Worm (Caenorhabditis elegans) whole organism, L1 larva: Measurements from ENCODE around the gene D1086.5.
A peak's percentile ranks its signal among the peaks of the same experiment; 100 is the strongest.

Experiments
- C34B4.2 ChIP-seq: sonication (generic microtip); optimal IDR thresholded peaks from 2 replicates; lab custom pipeline; 2017; ENCODE audit warnings: mild to moderate bottlenecking, missing genetic modification characterization, missing compliant biosample characterization
- F16B12.6 ChIP-seq: fragments of 150-350 bp; optimal IDR thresholded peaks from 2 replicates; lab custom pipeline; 2014; ENCODE audit warnings: missing biosample characterization, missing genetic modification characterization
- Y116A8C.19 ChIP-seq: sonication (generic microtip); optimal IDR thresholded peaks from 2 replicates; lab custom pipeline; 2016; ENCODE audit warnings: missing compliant biosample characterization, missing genetic modification characterization, borderline replicate concordance
- alr-1 ChIP-seq: fragments of 200-800 bp; sonication (Bioruptor generic); optimal IDR thresholded peaks from 2 replicates; lab custom pipeline; 2018; ENCODE audit warnings: borderline replicate concordance, mild to moderate bottlenecking, missing genetic modification characterization, missing compliant biosample characterization
- aly-2 ChIP-seq: fragments of 150-350 bp; optimal IDR thresholded peaks from 2 replicates; lab custom pipeline; 2014; ENCODE audit warnings: missing biosample characterization, missing genetic modification characterization
- ama-1 ChIP-seq: fragments of 150-350 bp; optimal IDR thresholded peaks from 2 replicates; lab custom pipeline; 2014
- ceh-63 ChIP-seq: fragments of 200-800 bp; sonication (Bioruptor generic); optimal IDR thresholded peaks from 2 replicates; lab custom pipeline; 2018; ENCODE audit warnings: mild to moderate bottlenecking, missing genetic modification characterization, missing compliant biosample characterization
- ceh-8 ChIP-seq: fragments of 200-800 bp; sonication (Bioruptor generic); optimal IDR thresholded peaks from 2 replicates; lab custom pipeline; 2018; ENCODE audit warnings: mild to moderate bottlenecking, missing genetic modification characterization, moderate library complexity, missing compliant biosample characterization
- ceh-82 ChIP-seq, 3 experiments: fragments of 150-350 bp in 1 of 3; sonication (generic microtip) in 2 of 3; optimal IDR thresholded peaks; 2 replicates each; lab custom pipeline; 2014 to 2017; ENCODE audit warnings: missing biosample characterization in 3 of 3, missing genetic modification characterization in 3 of 3
- ceh-88 ChIP-seq: fragments of 200-800 bp; sonication (Bioruptor generic); IDR thresholded peaks from 2 replicates; pipeline ENCODE4 v1.3.6; 2022; ENCODE audit warnings: missing genetic modification characterization, missing compliant biosample characterization
- ceh-90 ChIP-seq: sonication (generic microtip); optimal IDR thresholded peaks from 2 replicates; lab custom pipeline; 2016; ENCODE audit warnings: missing genetic modification characterization, missing compliant biosample characterization
- dpl-1 ChIP-seq, 3 experiments: fragments of 150-350 bp in 2 of 3; sonication (generic microtip) in 1 of 3; optimal IDR thresholded peaks; 2 replicates each; lab custom pipeline; 2014 to 2017; ENCODE audit warnings: missing biosample characterization in 3 of 3, missing genetic modification characterization in 3 of 3, missing genetic modification reagents in 3 of 3
- dsc-1 ChIP-seq: sonication (generic microtip); optimal IDR thresholded peaks from 2 replicates; lab custom pipeline; 2016; ENCODE audit warnings: mild to moderate bottlenecking, missing genetic modification characterization, missing compliant biosample characterization
- efl-1 ChIP-seq, 4 experiments: fragments of 150-350 bp; optimal IDR thresholded peaks in 3 of 4; peaks in 1 of 4; 1 replicate in 1 of 4; 2 replicates in 3 of 4; lab custom pipeline; 2014; ENCODE audit warnings: missing biosample characterization in 2 of 4, missing genetic modification characterization in 2 of 4, missing genetic modification reagents in 2 of 4
- efl-3 ChIP-seq: fragments of 200-800 bp; sonication (Bioruptor generic); optimal IDR thresholded peaks from 2 replicates; lab custom pipeline; 2018; ENCODE audit warnings: mild to moderate bottlenecking, missing genetic modification characterization, missing compliant biosample characterization
- egl-13 ChIP-seq: sonication (generic microtip); optimal IDR thresholded peaks from 2 replicates; lab custom pipeline; 2016; ENCODE audit warnings: missing genotype, missing genetic modification reagents, missing genetic modification characterization, missing compliant biosample characterization
- egl-27 ChIP-seq, 2 experiments: fragments of 150-350 bp in 1 of 2; sonication (generic microtip); optimal IDR thresholded peaks; 3 replicates each; lab custom pipeline; 2017 to 2018; ENCODE audit warnings: missing biosample characterization in 2 of 2, missing genetic modification characterization in 2 of 2, missing genetic modification reagents in 2 of 2
- ets-5 ChIP-seq: fragments of 200-800 bp; sonication (Bioruptor generic); IDR thresholded peaks from 2 replicates; pipeline ENCODE4 v1.3.6; 2022; ENCODE audit warnings: missing genetic modification characterization, missing compliant biosample characterization
- fos-1 ChIP-seq: fragments of 150-350 bp; optimal IDR thresholded peaks from 2 replicates; lab custom pipeline; 2014; ENCODE audit warnings: missing biosample characterization, missing genetic modification characterization
- grh-1 ChIP-seq: fragments of 200-800 bp; sonication (Bioruptor generic); IDR thresholded peaks from 2 replicates; pipeline ENCODE4 v1.3.6; 2022; ENCODE audit warnings: missing genetic modification reagents, missing genetic modification characterization, missing compliant biosample characterization
- hpl-2 ChIP-seq: fragments of 150-350 bp; optimal IDR thresholded peaks from 2 replicates; lab custom pipeline; 2014; ENCODE audit warnings: missing biosample characterization, missing genetic modification reagents, missing genetic modification characterization
- isw-1 ChIP-seq: fragments of 200-800 bp; sonication (Bioruptor generic); IDR thresholded peaks from 2 replicates; pipeline ENCODE4 v1.3.6; 2022; ENCODE audit warnings: missing genetic modification characterization, missing compliant biosample characterization
- jun-1 ChIP-seq: fragments of 150-350 bp; optimal IDR thresholded peaks from 2 replicates; lab custom pipeline; 2014; ENCODE audit warnings: missing biosample characterization, missing genetic modification reagents, missing genetic modification characterization
- lin-13 ChIP-seq: fragments of 150-350 bp; optimal IDR thresholded peaks from 2 replicates; lab custom pipeline; 2014; ENCODE audit warnings: missing biosample characterization, missing genetic modification reagents, missing genetic modification characterization
- lin-14 ChIP-seq: fragments of 200-800 bp; sonication (Bioruptor generic); optimal IDR thresholded peaks from 2 replicates; lab custom pipeline; 2018; ENCODE audit warnings: mild to moderate bottlenecking, missing genetic modification characterization, moderate library complexity, missing compliant biosample characterization
- lin-15B ChIP-seq: fragments of 150-350 bp; sonication (generic microtip); optimal IDR thresholded peaks from 3 replicates; lab custom pipeline; 2014; ENCODE audit warnings: missing biosample characterization, missing genetic modification characterization
- lin-35 ChIP-seq, 2 experiments: fragments of 150-350 bp; optimal IDR thresholded peaks; 2 replicates each; lab custom pipeline; 2014; ENCODE audit warnings: missing biosample characterization in 2 of 2, missing genetic modification characterization in 2 of 2, missing genetic modification reagents in 2 of 2
- lsy-2 ChIP-seq, 2 experiments: fragments of 150-350 bp; optimal IDR thresholded peaks; 2 replicates each; lab custom pipeline; 2014; ENCODE audit warnings: missing biosample characterization in 2 of 2, missing genetic modification characterization in 2 of 2
- mab-9 ChIP-seq: fragments of 200-800 bp; sonication (Bioruptor generic); IDR thresholded peaks from 2 replicates; pipeline ENCODE4 v1.3.6; 2022; ENCODE audit warnings: missing genetic modification reagents, missing genetic modification characterization, missing compliant biosample characterization
- mdl-1 ChIP-seq, 2 experiments: fragments of 150-350 bp; optimal IDR thresholded peaks; 2 replicates each; lab custom pipeline; 2014 to 2017; ENCODE audit warnings: missing biosample characterization in 2 of 2, missing genetic modification characterization in 2 of 2, inconsistent platforms in 1 of 2
- mep-1 ChIP-seq: fragments of 150-350 bp; optimal IDR thresholded peaks from 2 replicates; lab custom pipeline; 2014; ENCODE audit warnings: missing biosample characterization, missing genetic modification characterization
- nhr-11 ChIP-seq: fragments of 150-350 bp; optimal IDR thresholded peaks from 2 replicates; lab custom pipeline; 2014; ENCODE audit warnings: missing biosample characterization, missing genetic modification characterization
- nhr-19 ChIP-seq: fragments of 200-800 bp; sonication (Bioruptor generic); conservative IDR thresholded peaks from 2 replicates; pipeline ENCODE4 v1.3.6; 2022; ENCODE audit warnings: missing genetic modification characterization, missing compliant biosample characterization
- nhr-28 ChIP-seq: fragments of 150-350 bp; optimal IDR thresholded peaks from 2 replicates; lab custom pipeline; 2014; ENCODE audit warnings: missing biosample characterization, missing genetic modification characterization
- nhr-71 ChIP-seq: sonication (generic microtip); optimal IDR thresholded peaks from 2 replicates; lab custom pipeline; 2016; ENCODE audit warnings: mild to moderate bottlenecking, missing genetic modification characterization, moderate library complexity, missing compliant biosample characterization
- nhr-84 ChIP-seq: sonication (generic microtip); optimal IDR thresholded peaks from 2 replicates; lab custom pipeline; 2017; ENCODE audit warnings: missing biosample characterization, missing genetic modification characterization
- nhr-85 ChIP-seq: sonication (generic microtip); peaks from one replicate; lab custom pipeline; 2016; ENCODE audit warnings: missing genetic modification characterization, inconsistent platforms, missing compliant biosample characterization
- rnt-1 ChIP-seq: sonication (generic microtip); optimal IDR thresholded peaks from 2 replicates; lab custom pipeline; 2016; ENCODE audit warnings: mild to moderate bottlenecking, missing genetic modification characterization, moderate library complexity, missing compliant biosample characterization
- skn-1 ChIP-seq: fragments of 150-350 bp; optimal IDR thresholded peaks from 2 replicates; lab custom pipeline; 2014; ENCODE audit warnings: missing biosample characterization, missing genetic modification characterization
- snpc-4 ChIP-seq: fragments of 150-350 bp; optimal IDR thresholded peaks from 2 replicates; lab custom pipeline; 2014; ENCODE audit warnings: missing biosample characterization, missing genetic modification characterization
- sox-4 ChIP-seq: sonication (generic microtip); optimal IDR thresholded peaks from 2 replicates; lab custom pipeline; 2016; ENCODE audit warnings: missing genetic modification characterization, missing compliant biosample characterization
- sup-37 ChIP-seq: fragments of 200-800 bp; sonication (Bioruptor generic); optimal IDR thresholded peaks from 2 replicates; lab custom pipeline; 2018; ENCODE audit warnings: mild to moderate bottlenecking, missing genetic modification characterization, missing compliant biosample characterization
- swsn-7 ChIP-seq: sonication (generic microtip); optimal IDR thresholded peaks from 2 replicates; lab custom pipeline; 2016; ENCODE audit warnings: missing genetic modification characterization, missing compliant biosample characterization
- tbx-2 ChIP-seq: sonication (generic microtip); optimal IDR thresholded peaks from 2 replicates; lab custom pipeline; 2016; ENCODE audit warnings: missing genetic modification characterization, missing compliant biosample characterization
- unc-130 ChIP-seq: fragments of 150-350 bp; optimal IDR thresholded peaks from 2 replicates; lab custom pipeline; 2017; ENCODE audit warnings: missing biosample characterization, missing genetic modification characterization, inconsistent platforms
- vab-15 ChIP-seq: sonication (generic microtip); optimal IDR thresholded peaks from 2 replicates; lab custom pipeline; 2017; ENCODE audit warnings: missing genotype, mild to moderate bottlenecking, missing genetic modification characterization, missing compliant biosample characterization
- zip-4 ChIP-seq: fragments of 200-800 bp; sonication (Bioruptor generic); optimal IDR thresholded peaks from 2 replicates; lab custom pipeline; 2018; ENCODE audit warnings: mild to moderate bottlenecking, missing genetic modification characterization, moderate library complexity, missing compliant biosample characterization
- ztf-11 ChIP-seq, 2 experiments: sonication (generic microtip); optimal IDR thresholded peaks; 2 replicates each; lab custom pipeline; 2016 to 2017; ENCODE audit warnings: missing genetic modification characterization in 2 of 2, missing biosample characterization in 1 of 2, missing compliant biosample characterization in 1 of 2

D1086.5 gene

DNA sequence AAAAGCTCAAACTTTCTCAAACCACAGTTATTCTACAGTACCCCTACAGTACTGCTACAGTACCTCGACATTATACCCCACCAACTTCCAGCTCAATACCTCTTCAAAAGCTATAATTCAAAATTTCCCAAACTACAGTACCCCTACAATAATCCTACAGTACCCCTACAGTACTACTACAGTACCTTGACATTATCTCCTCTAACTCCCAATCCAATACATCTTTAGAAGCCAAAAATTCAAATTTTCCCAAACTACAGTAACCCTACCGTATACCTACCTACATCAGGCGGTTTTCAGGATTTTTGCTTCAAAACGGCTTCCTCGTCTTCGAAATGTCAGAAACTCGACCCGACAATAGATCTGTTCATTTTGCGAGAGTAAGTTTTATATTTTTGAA lies 32.6 kb downstream of the D1086.5 start, which contains the start of gene F58D12.3:
TSS of gene F58D12.3 (plus strand) at position 301 of the 400 bp plus-strand sequence.
- TF ChIP-seq efl-1 (optimal IDR thresholded peaks at IDR 0.05; lab: Kevin White, UChicago) (no peak), efl-1 (GFP tag; optimal IDR thresholded peaks at IDR 0.05 in 1 of 2; lab: Kevin White, UChicago) (no peak), alr-1 (no peak), lin-14 (GFP tag; lab: Kevin White, UChicago) (no peak), efl-3 (GFP tag; lab: Kevin White, UChicago) (no peak), aly-2 (tag; lab: Kevin White, UChicago) (no peak), unc-130 (tag; lab: Kevin White, UChicago) (no peak), mdl-1 (tag; optimal IDR thresholded peaks at IDR 0.05; lab: Kevin White, UChicago) (no peak), ztf-11 (tag; optimal IDR thresholded peaks at IDR 0.05; lab: Kevin White, UChicago) (no peak), tbx-2 (tag; lab: Kevin White, UChicago) (no peak), ets-5 (GFP tag; lab: Robert Waterston, UW) (no peak), nhr-71 (tag; lab: Kevin White, UChicago) (no peak), lin-15B (tag; lab: Kevin White, UChicago) (no peak), dsc-1 (tag; lab: Kevin White, UChicago) (no peak), nhr-28 (tag; lab: Kevin White, UChicago) (no peak), mep-1 (tag; lab: Kevin White, UChicago) (no peak), nhr-84 (tag; lab: Kevin White, UChicago) (no peak), swsn-7 (tag; lab: Kevin White, UChicago) (no peak), lin-35 (GFP tag; optimal IDR thresholded peaks at IDR 0.05; lab: Kevin White, UChicago) (no peak)

- TF ChIP-seq ceh-63 (peak; percentile 97), skn-1 (peak; percentile 62), Y116A8C.19 (peak; percentile 98), ceh-82 (tag; optimal IDR thresholded peaks at IDR 0.05; lab: Kevin White, UChicago) (peak; percentile 90 to 92 (median 91)), C34B4.2 (peak; percentile 92), fos-1 (peak; percentile 66), swsn-7 (tag; lab: Kevin White, UChicago) (peak; percentile 98), aly-2 (tag; lab: Kevin White, UChicago) (peak; percentile 31), nhr-11 (tag; lab: Kevin White, UChicago) (peak; percentile 80), sup-37 (peak; percentile 94), lin-14 (GFP tag; lab: Kevin White, UChicago) (peak; percentile 98), lin-35 (GFP tag; optimal IDR thresholded peaks at IDR 0.05; lab: Kevin White, UChicago) (peak; percentile 83 to 89), vab-15 (tag; lab: Kevin White, UChicago) (peak; percentile 88), zip-4 (GFP tag; lab: Kevin White, UChicago) (peak; percentile 92), lsy-2 (tag; optimal IDR thresholded peaks at IDR 0.05; lab: Kevin White, UChicago) (peak; percentile 87 to 91), hpl-2 (peak; percentile 53), nhr-19 (GFP tag; lab: Robert Waterston, UW) (peak; percentile 100), jun-1 (peak; percentile 87), snpc-4 (tag; lab: Kevin White, UChicago) (peak; percentile 85), ztf-11 (tag; optimal IDR thresholded peaks at IDR 0.05; lab: Kevin White, UChicago) (peak in 1 of 2 experiments; percentile 100), rnt-1 (peak; percentile 100), egl-27 (tag; optimal IDR thresholded peaks at IDR 0.05; lab: Kevin White, UChicago) (peak in 1 of 2 experiments; percentile 4), ama-1 (lab: Kevin White, UChicago) (peak; percentile 2), grh-1 (GFP tag; lab: Robert Waterston, UW) (peak; percentile 99), egl-13 (tag; lab: Kevin White, UChicago) (peak; percentile 98), dpl-1 (GFP tag; optimal IDR thresholded peaks at IDR 0.05; lab: Kevin White, UChicago) (peak; percentile 80 to 87 (median 81)), isw-1 (peak; percentile 99), lin-13 (peak; percentile 92), sox-4 (tag; lab: Kevin White, UChicago) (peak; percentile 98), mab-9 (GFP tag; lab: Robert Waterston, UW) (peak; percentile 100), lin-15B (tag; lab: Kevin White, UChicago) (peak; percentile 65), F16B12.6 (peak; percentile 19), nhr-85 (tag; lab: Kevin White, UChicago) (peak; percentile 100), dsc-1 (tag; lab: Kevin White, UChicago) (peak; percentile 99), ceh-90 (tag; lab: Kevin White, UChicago) (peak; percentile 99), ceh-88 (GFP tag; lab: Robert Waterston, UW) (peak; percentile 99), mep-1 (tag; lab: Kevin White, UChicago) (peak; percentile 83), ceh-8 (GFP tag; lab: Kevin White, UChicago) (peak; percentile 97)
Measured at ce11 chrV:14055097-14055496, 35.1 kb downstream of the D1086.5 start.
